Fruit fly (Drosophila melanogaster): ENCODE data around the gene CG7102.

CG7102 gene

DNA sequence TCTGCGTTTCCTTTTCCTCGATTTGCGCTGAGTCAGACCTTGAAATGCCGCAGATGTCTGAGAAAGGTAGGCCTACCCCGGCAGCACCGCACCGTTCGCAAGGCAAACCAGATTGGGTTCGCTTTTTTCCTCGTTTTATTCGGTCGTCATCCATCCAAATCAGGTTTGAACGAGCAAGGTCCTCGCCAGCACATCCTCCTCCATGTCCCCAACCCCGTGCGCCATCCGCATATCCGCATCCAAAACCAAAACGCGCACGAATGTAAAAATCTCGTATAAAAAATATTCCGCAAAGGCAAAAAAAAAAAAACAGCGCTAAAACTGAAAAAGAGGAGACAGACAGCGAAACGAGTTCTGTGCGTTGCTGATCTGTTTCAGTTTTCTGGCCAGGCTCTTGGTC lies 22.5 kb upstream of the CG7102 start:
- TF ChIP-seq nom (GFP tag; optimal IDR thresholded peaks at IDR 0.05) (peak; percentile 76), fd64A (GFP tag; optimal IDR thresholded peaks at IDR 0.05) (no peak), CG11695 (GFP tag; IDR thresholded peaks at IDR 0.05) (no peak), Bdp1 (GFP tag; optimal IDR thresholded peaks at IDR 0.05) (no peak), ERR (GFP tag; optimal IDR thresholded peaks at IDR 0.05) (no peak), bsh (GFP tag; optimal IDR thresholded peaks at IDR 0.05) (peak in 1 of 2 experiments; percentile 48)

DNA sequence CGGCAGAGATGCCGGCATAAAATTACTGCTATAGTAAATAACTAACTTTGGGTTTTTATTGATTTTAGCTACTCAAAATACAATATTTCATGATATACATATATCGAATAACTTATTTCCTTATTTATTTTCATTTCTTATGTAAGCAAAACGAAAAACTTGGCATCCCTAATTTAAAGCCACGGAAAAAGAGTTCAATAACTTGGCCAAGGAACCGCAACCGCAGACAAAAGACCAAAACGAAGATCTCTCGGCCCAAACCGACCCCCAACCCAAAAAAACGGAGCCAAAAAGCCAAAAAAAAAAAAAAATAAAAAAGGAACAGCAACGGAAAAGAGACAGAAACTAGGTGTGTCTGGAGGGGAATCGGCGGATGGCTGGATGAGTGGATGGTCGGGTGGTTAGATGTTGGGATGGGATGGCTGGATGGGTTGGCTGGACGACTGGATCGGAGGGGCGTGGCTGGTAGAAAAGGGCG lies 22.1 kb upstream of the CG7102 start:
- TF ChIP-seq corto (GFP tag; optimal IDR thresholded peaks at IDR 0.05) (peak; percentile 61), Sox100B (GFP tag; optimal IDR thresholded peaks at IDR 0.05) (no peak), CG5245 (GFP tag; optimal IDR thresholded peaks at IDR 0.05) (no peak), run (tag; optimal IDR thresholded peaks at IDR 0.05) (no peak), lbe (GFP tag; optimal IDR thresholded peaks at IDR 0.05) (peak; percentile 53), Ets65A (GFP tag) (no peak), CG8478 (optimal IDR thresholded peaks at IDR 0.05) (no peak), tup (GFP tag; optimal IDR thresholded peaks at IDR 0.05) (no peak), fd102C (GFP tag; optimal IDR thresholded peaks at IDR 0.05) (no peak), nom (GFP tag; optimal IDR thresholded peaks at IDR 0.05) (peak; percentile 59), CG15011 (GFP tag; optimal IDR thresholded peaks at IDR 0.05) (no peak), Eip74EF (GFP tag; optimal IDR thresholded peaks at IDR 0.05) (no peak)

DNA sequence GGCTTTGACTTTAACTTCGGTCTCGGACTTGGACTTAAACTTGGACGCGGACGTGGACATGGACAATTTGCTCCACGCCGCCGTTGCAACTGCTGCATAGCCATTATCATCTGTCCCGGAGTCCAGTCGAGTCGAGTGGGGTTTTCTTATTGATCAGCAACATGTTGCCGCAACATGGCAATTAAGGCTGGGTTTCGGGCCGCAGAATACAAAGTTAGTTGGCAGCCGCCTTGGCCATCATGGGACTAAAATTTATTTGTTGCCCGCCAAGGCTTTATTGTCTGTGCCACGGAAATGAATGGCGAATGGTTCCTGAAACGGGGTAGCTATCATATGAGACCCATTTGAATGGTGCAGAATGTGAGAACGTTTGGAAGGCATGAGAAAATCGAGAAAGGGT lies 14.5 kb upstream of the CG7102 start:
- TF ChIP-seq ash1 (GFP tag; optimal IDR thresholded peaks at IDR 0.05) = no peak
- TF ChIP-seq D19B (GFP tag; optimal IDR thresholded peaks at IDR 0.05) = no peak
- TF ChIP-seq CG11504 (tag; optimal IDR thresholded peaks at IDR 0.05) = peak; percentile 87

DNA sequence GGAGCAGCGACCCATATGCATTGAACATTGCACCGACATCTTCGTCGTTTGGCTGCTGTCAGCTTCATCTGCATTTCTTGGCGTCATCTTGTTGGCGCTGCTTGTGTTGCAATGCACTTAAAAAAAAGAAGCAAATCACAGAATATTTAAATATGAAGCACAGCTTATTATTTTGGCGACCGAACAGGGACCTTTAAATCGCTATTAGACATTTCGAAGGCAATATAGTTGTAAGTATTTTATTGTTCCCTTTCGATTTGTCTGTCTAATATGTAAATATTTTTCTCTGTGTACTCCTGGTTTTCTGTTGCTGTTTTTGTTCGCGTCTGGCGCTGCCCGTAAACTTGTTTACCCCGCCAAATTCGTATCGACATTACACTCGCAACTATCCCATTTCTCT lies 12.6 kb upstream of the CG7102 start:
- TF ChIP-seq prd (optimal IDR thresholded peaks at IDR 0.05) (no peak), prd (GFP tag; IDR thresholded peaks at IDR 0.05) (peak; percentile 12; the same call in 1 of the 3 replicates), danr (GFP tag; IDR thresholded peaks at IDR 0.05) (no peak), Sox102F (GFP tag; optimal IDR thresholded peaks at IDR 0.05) (peak; percentile 30), CG10462 (GFP tag; optimal IDR thresholded peaks at IDR 0.05) (no peak), Rx (GFP tag; IDR thresholded peaks at IDR 0.05) (0 out of 2 replicates have a peak, but pooled peaks have one; percentile 5), fd96Cb (tag; optimal IDR thresholded peaks at IDR 0.05) (peak; percentile 44), bsh (GFP tag; optimal IDR thresholded peaks at IDR 0.05) (peak in 1 of 2 experiments; percentile 93), Chrac-16 (GFP tag; optimal IDR thresholded peaks at IDR 0.05) (no peak), Hr51 (GFP tag; optimal IDR thresholded peaks at IDR 0.05) (no peak), CG15073 (GFP tag; optimal IDR thresholded peaks at IDR 0.05) (no peak), Mad (GFP tag; optimal IDR thresholded peaks at IDR 0.05) (no peak), ase (GFP tag; IDR thresholded peaks at IDR 0.05) (0 out of 3 replicates have a peak, but pooled peaks have one; percentile 30), CG10267 (tag; optimal IDR thresholded peaks at IDR 0.05) (no peak), bigmax (GFP tag; optimal IDR thresholded peaks at IDR 0.05) (no peak), repo (GFP tag; optimal IDR thresholded peaks at IDR 0.05) (no peak), pb (GFP tag; optimal IDR thresholded peaks at IDR 0.05) (no peak), lbe (GFP tag; optimal IDR thresholded peaks at IDR 0.05) (peak; percentile 63), vnd (GFP tag; IDR thresholded peaks at IDR 0.05; ENCODE audit: partially characterized antibody) (no peak), CG7357 (GFP tag; IDR thresholded peaks at IDR 0.05) (no peak), ci (GFP tag; IDR thresholded peaks at IDR 0.05) (0 out of 3 replicates have a peak, but pooled peaks have one; percentile 23), sens (GFP tag) (peak; percentile 70), Drgx (GFP tag; IDR thresholded peaks at IDR 0.05) (peak; percentile 88), dimm (GFP tag; IDR thresholded peaks at IDR 0.05) (no peak), Ssrp (tag; optimal IDR thresholded peaks at IDR 0.05) (no peak), ems (GFP tag; optimal IDR thresholded peaks at IDR 0.05) (no peak), CG3995 (GFP tag; optimal IDR thresholded peaks at IDR 0.05) (no peak), ftz-f1 (GFP tag; optimal IDR thresholded peaks at IDR 0.05) (no peak), psq (GFP tag; optimal IDR thresholded peaks at IDR 0.05) (no peak)
